Worm (Caenorhabditis elegans) whole organism, L1 larva: ENCODE data around the gene F11A5.13.

ENCODE experiments used
- C34B4.2 ChIP-seq: sonication (generic microtip); optimal IDR thresholded peaks from 2 replicates; lab custom pipeline; 2017; ENCODE audit warnings: mild to moderate bottlenecking, missing genetic modification characterization, missing compliant biosample characterization
- F16B12.6 ChIP-seq: fragments of 150-350 bp; optimal IDR thresholded peaks from 2 replicates; lab custom pipeline; 2014; ENCODE audit warnings: missing biosample characterization, missing genetic modification characterization
- alr-1 ChIP-seq: fragments of 200-800 bp; sonication (Bioruptor generic); optimal IDR thresholded peaks from 2 replicates; lab custom pipeline; 2018; ENCODE audit warnings: borderline replicate concordance, mild to moderate bottlenecking, missing genetic modification characterization, missing compliant biosample characterization
- aly-2 ChIP-seq: fragments of 150-350 bp; optimal IDR thresholded peaks from 2 replicates; lab custom pipeline; 2014; ENCODE audit warnings: missing biosample characterization, missing genetic modification characterization
- ama-1 ChIP-seq: fragments of 150-350 bp; optimal IDR thresholded peaks from 2 replicates; lab custom pipeline; 2014
- blmp-1 ChIP-seq: fragments of 150-350 bp; optimal IDR thresholded peaks from 2 replicates; lab custom pipeline; 2014; ENCODE audit warnings: missing biosample characterization, missing genetic modification characterization
- ceh-82 ChIP-seq, 3 experiments: fragments of 150-350 bp in 1 of 3; sonication (generic microtip) in 2 of 3; optimal IDR thresholded peaks; 2 replicates each; lab custom pipeline; 2014 to 2017; ENCODE audit warnings: missing biosample characterization in 3 of 3, missing genetic modification characterization in 3 of 3
- ceh-88 ChIP-seq: fragments of 200-800 bp; sonication (Bioruptor generic); IDR thresholded peaks from 2 replicates; pipeline ENCODE4 v1.3.6; 2022; ENCODE audit warnings: missing genetic modification characterization, missing compliant biosample characterization
- efl-1 ChIP-seq, 4 experiments: fragments of 150-350 bp; optimal IDR thresholded peaks in 3 of 4; peaks in 1 of 4; 1 replicate in 1 of 4; 2 replicates in 3 of 4; lab custom pipeline; 2014; ENCODE audit warnings: missing biosample characterization in 2 of 4, missing genetic modification characterization in 2 of 4, missing genetic modification reagents in 2 of 4
- egl-13 ChIP-seq: sonication (generic microtip); optimal IDR thresholded peaks from 2 replicates; lab custom pipeline; 2016; ENCODE audit warnings: missing genotype, missing genetic modification reagents, missing genetic modification characterization, missing compliant biosample characterization
- elt-2 ChIP-seq: sonication (generic microtip); optimal IDR thresholded peaks from 2 replicates; lab custom pipeline; 2016; ENCODE audit warnings: missing genetic modification characterization, mild to moderate bottlenecking, inconsistent platforms, missing compliant biosample characterization, missing genetic modification reagents
- elt-3 ChIP-seq, 6 experiments: fragments of 150-350 bp in 1 of 6; sonication (generic microtip); optimal IDR thresholded peaks; 2 replicates each; lab custom pipeline; 2017 to 2018; ENCODE audit warnings: missing biosample characterization in 6 of 6, missing genetic modification characterization in 6 of 6, inconsistent platforms in 1 of 6
- fos-1 ChIP-seq: fragments of 150-350 bp; optimal IDR thresholded peaks from 2 replicates; lab custom pipeline; 2014; ENCODE audit warnings: missing biosample characterization, missing genetic modification characterization
- hlh-17 ChIP-seq: fragments of 200-800 bp; sonication (Bioruptor generic); optimal IDR thresholded peaks from 2 replicates; lab custom pipeline; 2018; ENCODE audit warnings: missing genetic modification characterization, mild to moderate bottlenecking, missing compliant biosample characterization, moderate library complexity, borderline replicate concordance
- hlh-4 ChIP-seq: sonication (generic microtip); optimal IDR thresholded peaks from 2 replicates; lab custom pipeline; 2016; ENCODE audit warnings: mild to moderate bottlenecking, missing genetic modification characterization, missing compliant biosample characterization
- isw-1 ChIP-seq: fragments of 200-800 bp; sonication (Bioruptor generic); IDR thresholded peaks from 2 replicates; pipeline ENCODE4 v1.3.6; 2022; ENCODE audit warnings: missing genetic modification characterization, missing compliant biosample characterization
- jun-1 ChIP-seq: fragments of 150-350 bp; optimal IDR thresholded peaks from 2 replicates; lab custom pipeline; 2014; ENCODE audit warnings: missing biosample characterization, missing genetic modification reagents, missing genetic modification characterization
- lin-14 ChIP-seq: fragments of 200-800 bp; sonication (Bioruptor generic); optimal IDR thresholded peaks from 2 replicates; lab custom pipeline; 2018; ENCODE audit warnings: mild to moderate bottlenecking, missing genetic modification characterization, moderate library complexity, missing compliant biosample characterization
- lin-39 ChIP-seq: fragments of 150-350 bp; optimal IDR thresholded peaks from 2 replicates; lab custom pipeline; 2014; ENCODE audit warnings: missing biosample characterization, missing genetic modification reagents, missing genetic modification characterization
- lsy-2 ChIP-seq, 2 experiments: fragments of 150-350 bp; optimal IDR thresholded peaks; 2 replicates each; lab custom pipeline; 2014; ENCODE audit warnings: missing biosample characterization in 2 of 2, missing genetic modification characterization in 2 of 2
- mab-9 ChIP-seq: fragments of 200-800 bp; sonication (Bioruptor generic); IDR thresholded peaks from 2 replicates; pipeline ENCODE4 v1.3.6; 2022; ENCODE audit warnings: missing genetic modification reagents, missing genetic modification characterization, missing compliant biosample characterization
- mdl-1 ChIP-seq, 2 experiments: fragments of 150-350 bp; optimal IDR thresholded peaks; 2 replicates each; lab custom pipeline; 2014 to 2017; ENCODE audit warnings: missing biosample characterization in 2 of 2, missing genetic modification characterization in 2 of 2, inconsistent platforms in 1 of 2
- mep-1 ChIP-seq: fragments of 150-350 bp; optimal IDR thresholded peaks from 2 replicates; lab custom pipeline; 2014; ENCODE audit warnings: missing biosample characterization, missing genetic modification characterization
- nhr-12 ChIP-seq: sonication (generic microtip); optimal IDR thresholded peaks from 2 replicates; lab custom pipeline; 2017; ENCODE audit warnings: missing biosample characterization, missing genetic modification characterization
- nhr-71 ChIP-seq: sonication (generic microtip); optimal IDR thresholded peaks from 2 replicates; lab custom pipeline; 2016; ENCODE audit warnings: mild to moderate bottlenecking, missing genetic modification characterization, moderate library complexity, missing compliant biosample characterization
- nhr-77 ChIP-seq: fragments of 150-350 bp; optimal IDR thresholded peaks from 2 replicates; lab custom pipeline; 2014; ENCODE audit warnings: missing biosample characterization, missing genetic modification characterization
- nhr-85 ChIP-seq: sonication (generic microtip); peaks from one replicate; lab custom pipeline; 2016; ENCODE audit warnings: missing genetic modification characterization, inconsistent platforms, missing compliant biosample characterization
- rnt-1 ChIP-seq: sonication (generic microtip); optimal IDR thresholded peaks from 2 replicates; lab custom pipeline; 2016; ENCODE audit warnings: mild to moderate bottlenecking, missing genetic modification characterization, moderate library complexity, missing compliant biosample characterization
- snpc-4 ChIP-seq: fragments of 150-350 bp; optimal IDR thresholded peaks from 2 replicates; lab custom pipeline; 2014; ENCODE audit warnings: missing biosample characterization, missing genetic modification characterization
- sox-4 ChIP-seq: sonication (generic microtip); optimal IDR thresholded peaks from 2 replicates; lab custom pipeline; 2016; ENCODE audit warnings: missing genetic modification characterization, missing compliant biosample characterization
- tbx-2 ChIP-seq: sonication (generic microtip); optimal IDR thresholded peaks from 2 replicates; lab custom pipeline; 2016; ENCODE audit warnings: missing genetic modification characterization, missing compliant biosample characterization
- unc-130 ChIP-seq: fragments of 150-350 bp; optimal IDR thresholded peaks from 2 replicates; lab custom pipeline; 2017; ENCODE audit warnings: missing biosample characterization, missing genetic modification characterization, inconsistent platforms
- unc-62 ChIP-seq: fragments of 150-350 bp; optimal IDR thresholded peaks from 2 replicates; lab custom pipeline; 2014; ENCODE audit warnings: missing biosample characterization, missing genetic modification reagents, missing genetic modification characterization
- unc-86 ChIP-seq: sonication (generic microtip); optimal IDR thresholded peaks from 2 replicates; lab custom pipeline; 2016; ENCODE audit warnings: missing genetic modification characterization, missing compliant biosample characterization
- unc-98 ChIP-seq: fragments of 200-800 bp; sonication (Bioruptor generic); IDR thresholded peaks from 2 replicates; pipeline ENCODE4 v1.3.6; 2022; ENCODE audit warnings: missing genetic modification characterization, missing compliant biosample characterization
- xbp-1 ChIP-seq: sonication (generic microtip); optimal IDR thresholded peaks from 2 replicates; lab custom pipeline; 2016; ENCODE audit warnings: missing genetic modification characterization, missing compliant biosample characterization
- zip-4 ChIP-seq: fragments of 200-800 bp; sonication (Bioruptor generic); optimal IDR thresholded peaks from 2 replicates; lab custom pipeline; 2018; ENCODE audit warnings: mild to moderate bottlenecking, missing genetic modification characterization, moderate library complexity, missing compliant biosample characterization
- ztf-11 ChIP-seq, 2 experiments: sonication (generic microtip); optimal IDR thresholded peaks; 2 replicates each; lab custom pipeline; 2016 to 2017; ENCODE audit warnings: missing genetic modification characterization in 2 of 2, missing biosample characterization in 1 of 2, missing compliant biosample characterization in 1 of 2
- ztf-4 ChIP-seq: fragments of 150-350 bp; optimal IDR thresholded peaks from 2 replicates; lab custom pipeline; 2014; ENCODE audit warnings: missing biosample characterization, missing genetic modification characterization

The F11A5.13 gene

DNA sequence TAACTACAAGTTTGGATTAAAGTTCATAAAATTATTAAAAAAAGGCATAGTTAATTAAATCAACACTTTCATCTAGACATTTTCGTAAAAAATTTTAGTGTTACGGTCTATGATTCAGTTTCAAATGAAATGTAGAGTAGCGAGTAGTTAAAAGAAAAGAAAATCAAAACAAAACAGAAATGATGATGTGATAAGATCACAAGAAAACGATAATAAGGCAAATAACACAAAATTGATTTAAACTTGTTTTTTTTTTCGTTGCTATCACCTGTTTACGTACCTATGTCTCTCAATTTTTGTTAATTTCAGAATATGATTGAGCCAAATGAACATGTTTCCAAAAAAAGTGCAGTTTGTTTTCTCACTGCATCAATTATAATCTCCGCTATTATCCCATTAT, 3.4 kb upstream of the F11A5.13 start, which contains the start of the genes F21H7.2 and F21H7.12:
Gene F21H7.2, minus strand, starts transcription at position 101 of the 400 bp plus-strand sequence.
Gene F21H7.12, plus strand, starts transcription at position 270 of the 400 bp plus-strand sequence.
- no peak for TF ChIP-seq lsy-2 (tag; optimal IDR thresholded peaks at IDR 0.05; lab: Kevin White, UChicago)
- peak in 1 of 6 experiments; percentile 18 for TF ChIP-seq elt-3 (tag; optimal IDR thresholded peaks at IDR 0.05; lab: Kevin White, UChicago)
- no peak for TF ChIP-seq F16B12.6 (tag; lab: Kevin White, UChicago)
- TF ChIP-seq sox-4, result no peak

DNA sequence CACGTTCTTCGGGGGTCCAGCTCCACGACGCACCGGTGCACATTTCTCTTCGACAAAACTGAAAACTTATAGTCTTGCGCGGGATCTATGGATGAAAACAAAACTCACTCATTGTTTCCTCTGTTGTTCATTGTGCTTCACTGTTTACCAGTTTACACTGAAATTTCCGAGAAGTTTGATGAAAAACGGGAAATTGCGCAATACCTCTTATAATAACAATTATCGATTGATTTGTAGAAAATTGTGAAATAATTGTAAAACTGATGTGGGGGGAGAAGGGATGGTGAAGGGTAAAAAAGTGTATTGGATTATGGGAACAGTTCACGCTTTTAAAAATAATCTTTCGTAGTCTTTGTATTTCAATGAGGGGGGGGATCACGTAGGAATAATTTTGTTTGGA, 3.0 kb upstream of the F11A5.13 start:
- TF ChIP-seq ama-1 (no peak), snpc-4 (tag; lab: Kevin White, UChicago) (no peak), zip-4 (GFP tag; lab: Kevin White, UChicago) (no peak), unc-86 (tag; lab: Kevin White, UChicago) (no peak), efl-1 (optimal IDR thresholded peaks at IDR 0.05; lab: Kevin White, UChicago) (no peak), efl-1 (GFP tag; optimal IDR thresholded peaks at IDR 0.05 in 1 of 2; lab: Kevin White, UChicago) (no peak), isw-1 (GFP tag; lab: Robert Waterston, UW) (no peak), xbp-1 (tag; lab: Kevin White, UChicago) (no peak), lin-39 (tag; lab: Kevin White, UChicago) (no peak), nhr-77 (tag; lab: Kevin White, UChicago) (no peak), lsy-2 (tag; optimal IDR thresholded peaks at IDR 0.05; lab: Kevin White, UChicago) (no peak), unc-98 (GFP tag; lab: Robert Waterston, UW) (no peak), blmp-1 (tag; lab: Kevin White, UChicago) (no peak), lin-14 (GFP tag; lab: Kevin White, UChicago) (no peak), egl-13 (tag; lab: Kevin White, UChicago) (no peak), mdl-1 (tag; optimal IDR thresholded peaks at IDR 0.05; lab: Kevin White, UChicago) (no peak), ztf-4 (tag; lab: Kevin White, UChicago) (no peak), mep-1 (tag; lab: Kevin White, UChicago) (no peak), unc-62 (GFP tag; lab: Kevin White, UChicago) (no peak)

DNA sequence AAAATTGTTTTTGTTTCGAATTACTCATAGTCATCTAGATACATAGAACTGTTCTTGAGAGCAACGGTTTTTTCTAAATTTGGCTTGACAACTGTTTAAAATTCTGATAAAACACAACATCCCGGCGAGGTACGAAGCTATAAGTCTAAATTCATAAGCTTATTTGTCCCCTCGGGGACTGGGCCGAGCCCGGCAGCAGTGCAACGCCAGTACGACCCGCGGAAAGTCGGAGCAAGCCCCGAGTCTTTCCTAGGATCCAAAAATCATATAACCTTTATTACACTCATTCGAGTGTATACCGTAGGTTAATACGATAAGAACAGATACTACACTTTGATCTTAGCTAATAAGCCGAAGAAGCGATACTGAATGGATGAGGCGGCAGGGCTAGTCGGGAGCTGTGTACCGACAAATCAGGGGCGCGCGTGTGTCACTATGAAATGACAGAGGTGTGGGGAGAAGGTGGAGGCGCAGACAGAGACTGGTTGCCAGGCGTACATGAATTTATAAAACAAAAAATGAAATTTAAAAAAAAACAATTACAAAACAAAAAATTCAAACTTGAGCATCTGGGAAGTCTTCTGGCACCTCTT, 861 bp downstream of the F11A5.13 start:
- TF ChIP-seq snpc-4 (tag; lab: Kevin White, UChicago), result peak; percentile 69
- no peak for TF ChIP-seq nhr-12 (tag; lab: Kevin White, UChicago)

DNA sequence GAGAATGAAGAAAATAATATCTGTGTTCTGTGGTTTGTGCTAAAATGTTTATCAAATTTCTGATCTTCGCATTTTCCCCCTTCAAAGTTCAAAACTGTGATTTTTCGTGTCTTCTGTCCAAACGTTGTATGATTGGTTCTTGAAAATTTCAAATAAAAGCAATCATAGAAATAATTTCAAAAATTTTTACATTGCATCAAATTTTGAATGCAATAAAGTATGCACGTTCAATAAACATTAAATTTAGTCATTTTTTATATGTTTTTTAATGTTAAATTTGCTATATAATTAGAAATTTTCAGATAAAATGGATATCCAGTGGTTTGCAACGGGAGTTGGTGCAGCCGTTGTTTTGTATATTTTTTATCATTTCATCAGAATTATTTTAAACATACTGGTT, 2.5 kb downstream of the F11A5.13 start, which contains the start of gene stdh-2:
Gene stdh-2, plus strand, starts transcription at position 301 of the 400 bp plus-strand sequence.
- TF ChIP-seq nhr-85 (no peak), lsy-2 (tag; optimal IDR thresholded peaks at IDR 0.05; lab: Kevin White, UChicago) (no peak), jun-1 (no peak), hlh-17 (GFP tag; lab: Kevin White, UChicago) (no peak), ceh-82 (tag; optimal IDR thresholded peaks at IDR 0.05; lab: Kevin White, UChicago) (no peak), elt-2 (tag; lab: Kevin White, UChicago) (no peak), elt-3 (tag; optimal IDR thresholded peaks at IDR 0.05; lab: Kevin White, UChicago) (no peak), mdl-1 (tag; optimal IDR thresholded peaks at IDR 0.05; lab: Kevin White, UChicago) (no peak)

DNA sequence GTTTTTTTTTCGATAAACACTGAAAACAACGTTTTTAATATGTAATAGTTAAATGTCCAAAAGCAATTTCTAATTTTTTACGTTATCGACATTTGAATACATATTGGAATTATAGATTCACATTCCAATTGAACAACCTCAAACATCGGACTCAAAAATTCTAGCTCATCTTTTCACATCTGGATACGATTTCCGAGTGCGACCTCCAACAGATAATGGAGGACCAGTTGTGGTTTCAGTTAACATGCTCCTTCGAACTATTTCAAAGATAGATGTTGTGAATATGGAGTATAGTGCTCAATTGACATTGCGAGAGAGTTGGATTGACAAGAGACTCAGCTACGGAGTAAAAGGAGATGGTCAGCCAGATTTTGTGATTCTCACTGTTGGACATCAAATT, 6.5 kb downstream of the F11A5.13 start:
- TF ChIP-seq nhr-77 (tag; lab: Kevin White, UChicago) (no peak), zip-4 (GFP tag; lab: Kevin White, UChicago) (no peak), fos-1 (tag; lab: Kevin White, UChicago) (no peak), alr-1 (tag; lab: Kevin White, UChicago) (no peak), aly-2 (tag; lab: Kevin White, UChicago) (no peak), ztf-11 (tag; optimal IDR thresholded peaks at IDR 0.05; lab: Kevin White, UChicago) (no peak), hlh-17 (GFP tag; lab: Kevin White, UChicago) (no peak), mab-9 (no peak), rnt-1 (tag; lab: Kevin White, UChicago) (no peak), unc-130 (tag; lab: Kevin White, UChicago) (no peak), tbx-2 (tag; lab: Kevin White, UChicago) (no peak), C34B4.2 (no peak), ceh-88 (GFP tag; lab: Robert Waterston, UW) (no peak), nhr-71 (tag; lab: Kevin White, UChicago) (no peak), mdl-1 (tag; optimal IDR thresholded peaks at IDR 0.05; lab: Kevin White, UChicago) (no peak), hlh-4 (no peak)
